Worm (Caenorhabditis elegans): ENCODE results near the gene C31A11.13.

DNA sequence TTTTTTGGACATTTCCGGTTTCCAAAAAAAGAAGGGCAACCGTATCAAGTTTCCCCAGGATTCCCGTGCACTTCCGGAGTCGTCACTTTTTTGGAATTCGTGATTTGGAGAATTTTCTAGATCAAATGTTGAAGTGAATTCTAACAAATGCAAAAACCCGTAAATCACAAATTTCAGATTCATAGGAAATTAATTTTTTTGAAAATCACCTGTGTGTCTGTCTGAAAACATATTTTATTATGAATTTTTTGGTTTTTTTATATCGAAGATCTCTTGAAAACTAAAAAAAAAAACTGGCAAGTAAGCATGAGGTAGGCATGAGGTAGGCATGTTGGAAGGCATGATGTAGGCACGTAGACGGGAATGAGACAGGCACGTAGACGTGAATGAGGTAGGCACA lies 47.7 kb upstream of the C31A11.13 start:
- TF ChIP-seq ceh-13 (GFP tag; optimal IDR thresholded peaks at IDR 0.05) = no peak
- no peak for TF ChIP-seq tra-4 (tag; optimal IDR thresholded peaks at IDR 0.05)
- no peak for TF ChIP-seq hmg-4 (GFP tag; optimal IDR thresholded peaks at IDR 0.05)
- no peak for TF ChIP-seq ama-1 (optimal IDR thresholded peaks at IDR 0.05)
- TF ChIP-seq pes-1 (GFP tag; IDR thresholded peaks at IDR 0.05) = no peak
- no peak for TF ChIP-seq tbx-37 (GFP tag; conservative IDR thresholded peaks at IDR 0.05)
- no peak for TF ChIP-seq ceh-36 (tag; optimal IDR thresholded peaks at IDR 0.05)
- TF ChIP-seq flt-1 (GFP tag; IDR thresholded peaks at IDR 0.05) = no peak
- no peak for TF ChIP-seq B0310.2 (tag; optimal IDR thresholded peaks at IDR 0.05)

Data from whole organism, early embryonic.